Fruit fly (Drosophila melanogaster): Measurements from ENCODE around the gene Tie.

The Tie gene

dm6 chr3L:4461454-4462045 is 70.4 kb downstream of the Tie start, which contains the start of gene CG15023 (continued):
- TF ChIP-seq Side (GFP tag; optimal IDR thresholded peaks at IDR 0.05) (no peak), dimm (GFP tag; IDR thresholded peaks at IDR 0.05) (no peak), Nf-YA (GFP tag; IDR thresholded peaks at IDR 0.05) (no peak), CG15514 (GFP tag; optimal IDR thresholded peaks at IDR 0.05) (peak; percentile 36), CG9437 (GFP tag; optimal IDR thresholded peaks at IDR 0.05) (peak; percentile 14), ranshi (GFP tag; IDR thresholded peaks at IDR 0.05) (peak; percentile 23; the same call in 1 of the 2 replicates), CG10209 (GFP tag; optimal IDR thresholded peaks at IDR 0.05) (peak; percentile 15), bcd (GFP tag; optimal IDR thresholded peaks at IDR 0.05) (peak; percentile 4), CG7839 (tag; optimal IDR thresholded peaks at IDR 0.05) (peak; percentile 39), H15 (GFP tag; IDR thresholded peaks at IDR 0.05) (no peak), Meics (GFP tag; optimal IDR thresholded peaks at IDR 0.05) (peak; percentile 42), CG31441 (GFP tag; IDR thresholded peaks at IDR 0.05) (0 out of 2 replicates have a peak, but pooled peaks have one; percentile 26), CG1603 (tag; optimal IDR thresholded peaks at IDR 0.05) (peak; percentile 2), CG18599 (GFP tag; optimal IDR thresholded peaks at IDR 0.05) (no peak), CG10565 (GFP tag; optimal IDR thresholded peaks at IDR 0.05) (no peak), CG11695 (GFP tag; IDR thresholded peaks at IDR 0.05) (peak; percentile 53; the same call in 1 of the 3 replicates), Fer3 (tag; optimal IDR thresholded peaks at IDR 0.05) (peak; percentile 4), CG6689 (GFP tag; IDR thresholded peaks at IDR 0.05) (peak; percentile 25; the same call in 1 of the 2 replicates), Hsf (GFP tag; optimal IDR thresholded peaks at IDR 0.05) (peak; percentile 21), en (GFP tag; optimal IDR thresholded peaks at IDR 0.05) (no peak), CG14441 (GFP tag; IDR thresholded peaks at IDR 0.05) (peak; percentile 37; the same call in 1 of the 2 replicates), ab (GFP tag; optimal IDR thresholded peaks at IDR 0.05) (no peak), tgo (GFP tag; IDR thresholded peaks at IDR 0.05) (peak; percentile 55; the same call in 2 of the 3 replicates), Aef1 (GFP tag; IDR thresholded peaks at IDR 0.05) (peak; percentile 38; the same call in 2 of the 3 replicates), CG3065 (GFP tag; optimal IDR thresholded peaks at IDR 0.05) (no peak), tll (GFP tag; optimal IDR thresholded peaks at IDR 0.05) (no peak), CoRest (tag; optimal IDR thresholded peaks at IDR 0.05) (peak; percentile 35), nmo (GFP tag; optimal IDR thresholded peaks at IDR 0.05) (peak; percentile 11), lab (GFP tag; optimal IDR thresholded peaks at IDR 0.05) (peak; percentile 47), schlank (tag; optimal IDR thresholded peaks at IDR 0.05) (no peak), CG1529 (GFP tag; optimal IDR thresholded peaks at IDR 0.05) (no peak), al (GFP tag; IDR thresholded peaks at IDR 0.05) (no peak), ssp (GFP tag; IDR thresholded peaks at IDR 0.05) (peak; percentile 24; the same call in 1 of the 2 replicates), CG13894 (tag; optimal IDR thresholded peaks at IDR 0.05) (peak; percentile 7), CG12769 (tag; optimal IDR thresholded peaks at IDR 0.05) (peak; percentile 16), dmrt99B (tag; optimal IDR thresholded peaks at IDR 0.05) (peak; percentile 34), CG32767 (GFP tag; IDR thresholded peaks at IDR 0.05) (0 out of 2 replicates have a peak, but pooled peaks have one; percentile 18), CG3281 (GFP tag; optimal IDR thresholded peaks at IDR 0.05) (peak; percentile 35), lmd (GFP tag; IDR thresholded peaks at IDR 0.05) (peak; percentile 42; the same call in 1 of the 2 replicates), eve (GFP tag; optimal IDR thresholded peaks at IDR 0.05) (no peak), CG2678 (tag; optimal IDR thresholded peaks at IDR 0.05) (peak; percentile 56), unpg (GFP tag; optimal IDR thresholded peaks at IDR 0.05) (peak; percentile 28), bsh (GFP tag; optimal IDR thresholded peaks at IDR 0.05) (peak in 1 of 2 experiments; percentile 7), CG7271 (tag; optimal IDR thresholded peaks at IDR 0.05) (no peak), grau (tag; optimal IDR thresholded peaks at IDR 0.05) (peak; percentile 47), sens (GFP tag) (peak; percentile 45), CG13287 (GFP tag; IDR thresholded peaks at IDR 0.05; ENCODE audit: partially characterized antibody) (no peak), CG7987 (GFP tag; optimal IDR thresholded peaks at IDR 0.05) (no peak), CG17361 (GFP tag; IDR thresholded peaks at IDR 0.05) (0 out of 3 replicates have a peak, but pooled peaks have one; percentile 30)

Data from whole organism, embryonic.